Worm (Caenorhabditis elegans): ENCODE data around the gene F13E9.5.

ce11 chrIV:10867370-10868146, 16.6 kb downstream of the F13E9.5 start:
- TF ChIP-seq nhr-10 (tag; optimal IDR thresholded peaks at IDR 0.05) (no peak), ZK546.5 (tag; optimal IDR thresholded peaks at IDR 0.05) (no peak), elt-3 (tag; optimal IDR thresholded peaks at IDR 0.05) (no peak), sma-9 (GFP tag; optimal IDR thresholded peaks at IDR 0.05) (no peak), sma-9 (tag; optimal IDR thresholded peaks at IDR 0.05) (no peak), lin-13 (GFP tag; optimal IDR thresholded peaks at IDR 0.05) (no peak), skn-1 (tag; optimal IDR thresholded peaks at IDR 0.05) (no peak), alr-1 (tag; optimal IDR thresholded peaks at IDR 0.05) (no peak), unc-62 (GFP tag; optimal IDR thresholded peaks at IDR 0.05) (no peak), lsy-2 (tag; optimal IDR thresholded peaks at IDR 0.05) (no peak), nhr-237 (tag; optimal IDR thresholded peaks at IDR 0.05) (no peak), ztf-4 (tag; optimal IDR thresholded peaks at IDR 0.05) (no peak), crh-2 (tag; optimal IDR thresholded peaks at IDR 0.05) (no peak), nhr-11 (tag; optimal IDR thresholded peaks at IDR 0.05) (no peak), mdl-1 (tag; optimal IDR thresholded peaks at IDR 0.05) (no peak)
